Worm (Caenorhabditis elegans) whole organism, young adult: ENCODE results near the gene C24G6.8.

Experiments
- C17E4.6 ChIP-seq: fragments of 200-800 bp; sonication (Bioruptor generic); IDR thresholded peaks from 2 replicates; pipeline ENCODE4 v1.3.6; 2022; ENCODE audit warnings: missing genetic modification reagents, missing genetic modification characterization, missing compliant biosample characterization
- F10E7.11 ChIP-seq: sonication (generic microtip); optimal IDR thresholded peaks from 2 replicates; lab custom pipeline; 2017; ENCODE audit warnings: mild to moderate bottlenecking, missing genetic modification characterization, moderate library complexity, missing compliant biosample characterization
- F22D6.2 ChIP-seq: sonication (generic microtip); optimal IDR thresholded peaks from 2 replicates; lab custom pipeline; 2016; ENCODE audit warnings: mild to moderate bottlenecking, missing genetic modification characterization, missing compliant biosample characterization
- F33H1.4 ChIP-seq: fragments of 200-800 bp; sonication (Bioruptor generic); IDR thresholded peaks from 2 replicates; pipeline ENCODE4 v1.3.6; 2022; ENCODE audit warnings: missing genetic modification reagents, missing genetic modification characterization, missing compliant biosample characterization
- F49E8.2 ChIP-seq: sonication (generic microtip); optimal IDR thresholded peaks from 3 replicates; lab custom pipeline; 2017; ENCODE audit warnings: missing genetic modification characterization, mild to moderate bottlenecking, missing compliant biosample characterization, antibody characterized with exemption, moderate library complexity; ENCODE audit not compliant: insufficient read depth
- F52B5.7 ChIP-seq: sonication (generic microtip); optimal IDR thresholded peaks from 2 replicates; lab custom pipeline; 2016; ENCODE audit warnings: mild to moderate bottlenecking, missing genetic modification characterization, missing compliant biosample characterization
- F57A8.1 ChIP-seq: fragments of 200-800 bp; sonication (Bioruptor generic); optimal IDR thresholded peaks from 2 replicates; lab custom pipeline; 2018; ENCODE audit warnings: mild to moderate bottlenecking, missing genetic modification characterization, moderate library complexity, missing compliant biosample characterization
- akir-1 ChIP-seq: fragments of 200-800 bp; sonication (Bioruptor generic); optimal IDR thresholded peaks from 2 replicates; lab custom pipeline; 2018; ENCODE audit warnings: mild to moderate bottlenecking, missing genetic modification characterization, moderate library complexity, missing compliant biosample characterization
- athp-1 ChIP-seq: sonication (generic microtip); optimal IDR thresholded peaks from 2 replicates; lab custom pipeline; 2017; ENCODE audit warnings: mild to moderate bottlenecking, missing genetic modification characterization, missing compliant biosample characterization
- bed-1 ChIP-seq: fragments of 200-800 bp; sonication (Bioruptor generic); IDR thresholded peaks from 2 replicates; pipeline ENCODE4 v1.3.6; 2022; ENCODE audit warnings: missing genetic modification reagents, missing genetic modification characterization, missing compliant biosample characterization
- bed-2 ChIP-seq: fragments of 200-800 bp; sonication (Bioruptor generic); IDR thresholded peaks from 2 replicates; pipeline ENCODE4 v1.3.6; 2022; ENCODE audit warnings: missing genetic modification reagents, missing genetic modification characterization, missing compliant biosample characterization
- ceh-40 ChIP-seq: fragments of 200-800 bp; sonication (Bioruptor generic); IDR thresholded peaks from 2 replicates; pipeline ENCODE4 v1.3.6; 2022; ENCODE audit warnings: missing genetic modification characterization, missing compliant biosample characterization
- ceh-91 ChIP-seq: fragments of 200-800 bp; sonication (Bioruptor generic); IDR thresholded peaks from 2 replicates; pipeline ENCODE4 v1.3.6; 2022; ENCODE audit warnings: missing genetic modification reagents, missing genetic modification characterization, missing compliant biosample characterization
- efl-1 ChIP-seq: fragments of 150-350 bp; optimal IDR thresholded peaks from 2 replicates; lab custom pipeline; 2014; ENCODE audit warnings: missing biosample characterization, missing genetic modification reagents, missing genetic modification characterization
- ekl-4 ChIP-seq: fragments of 200-800 bp; sonication (Bioruptor generic); IDR thresholded peaks from 2 replicates; pipeline ENCODE4 v1.3.6; 2022; ENCODE audit warnings: missing genetic modification reagents, missing genetic modification characterization, missing compliant biosample characterization
- ets-4 ChIP-seq: fragments of 200-800 bp; sonication (Bioruptor generic); optimal IDR thresholded peaks from 2 replicates; lab custom pipeline; 2018; ENCODE audit warnings: mild to moderate bottlenecking, missing genetic modification characterization, missing compliant biosample characterization
- hmg-20 ChIP-seq: fragments of 200-800 bp; sonication (Bioruptor generic); IDR thresholded peaks from 2 replicates; pipeline ENCODE4 v1.3.6; 2022; ENCODE audit warnings: missing genetic modification reagents, missing genetic modification characterization, missing compliant biosample characterization
- hrde-1 ChIP-seq: sonication (generic microtip); optimal IDR thresholded peaks from 2 replicates; lab custom pipeline; 2016; ENCODE audit warnings: missing genetic modification characterization, mild to moderate bottlenecking, missing compliant biosample characterization, moderate library complexity, missing genotype, missing genetic modification reagents, borderline replicate concordance
- lag-1 ChIP-seq: fragments of 200-800 bp; sonication (Bioruptor generic); IDR thresholded peaks from 2 replicates; pipeline ENCODE4 v1.3.6; 2022; ENCODE audit warnings: missing genetic modification reagents, missing genetic modification characterization, missing compliant biosample characterization
- lin-26 ChIP-seq: fragments of 200-800 bp; sonication (Bioruptor generic); IDR thresholded peaks from 2 replicates; pipeline ENCODE4 v1.3.6; 2022; ENCODE audit warnings: missing genetic modification reagents, missing genetic modification characterization, missing compliant biosample characterization
- lin-54 ChIP-seq: fragments of 200-800 bp; sonication (Bioruptor generic); optimal IDR thresholded peaks from 2 replicates; lab custom pipeline; 2018; ENCODE audit warnings: mild to moderate bottlenecking, missing genetic modification characterization, missing compliant biosample characterization
- lsl-1 ChIP-seq: fragments of 200-800 bp; sonication (Bioruptor generic); optimal IDR thresholded peaks from 2 replicates; lab custom pipeline; 2018; ENCODE audit warnings: mild to moderate bottlenecking, missing genetic modification characterization, moderate library complexity, missing compliant biosample characterization
- madf-6 ChIP-seq: fragments of 200-800 bp; sonication (Bioruptor generic); IDR thresholded peaks from 2 replicates; pipeline ENCODE4 v1.3.6; 2022; ENCODE audit warnings: missing genetic modification reagents, missing genetic modification characterization, missing compliant biosample characterization
- madf-8 ChIP-seq: fragments of 200-800 bp; sonication (Bioruptor generic); conservative IDR thresholded peaks from 2 replicates; pipeline ENCODE4 v1.3.6; 2022; ENCODE audit warnings: missing genetic modification reagents, missing genetic modification characterization, missing compliant biosample characterization
- mel-28 ChIP-seq: sonication (generic microtip); optimal IDR thresholded peaks from 2 replicates; lab custom pipeline; 2016; ENCODE audit warnings: borderline replicate concordance, mild to moderate bottlenecking, missing genetic modification characterization, missing compliant biosample characterization
- nfya-2 ChIP-seq: fragments of 200-800 bp; sonication (Bioruptor generic); IDR thresholded peaks from 2 replicates; pipeline ENCODE4 v1.3.6; 2022; ENCODE audit warnings: missing genetic modification reagents, missing genetic modification characterization, missing compliant biosample characterization
- nhr-27 ChIP-seq: fragments of 200-800 bp; sonication (Bioruptor generic); optimal IDR thresholded peaks from 2 replicates; lab custom pipeline; 2018; ENCODE audit warnings: mild to moderate bottlenecking, missing genetic modification characterization, moderate library complexity, missing compliant biosample characterization
- nhr-80 ChIP-seq: sonication (generic microtip); optimal IDR thresholded peaks from 2 replicates; lab custom pipeline; 2016; ENCODE audit warnings: missing genetic modification characterization, missing compliant biosample characterization
- pbrm-1 ChIP-seq: fragments of 200-800 bp; sonication (Bioruptor generic); IDR thresholded peaks from 2 replicates; pipeline ENCODE4 v1.3.6; 2022; ENCODE audit warnings: missing genetic modification reagents, missing genetic modification characterization, missing compliant biosample characterization
- pha-4 ChIP-seq: fragments of 150-350 bp; sonication (generic microtip); optimal IDR thresholded peaks from 2 replicates; lab custom pipeline; 2014; ENCODE audit warnings: missing biosample characterization, missing genetic modification reagents, missing genetic modification characterization
- snpc-3.4 ChIP-seq: sonication (generic microtip); optimal IDR thresholded peaks from 2 replicates; lab custom pipeline; 2017; ENCODE audit warnings: missing genetic modification characterization, mild to moderate bottlenecking, missing compliant biosample characterization, antibody characterized with exemption, moderate library complexity, missing genotype, missing genetic modification reagents
- unc-130 ChIP-seq: sonication (generic microtip); optimal IDR thresholded peaks from 2 replicates; lab custom pipeline; 2016; ENCODE audit warnings: missing genetic modification reagents, missing genetic modification characterization, missing compliant biosample characterization
- xnd-1 ChIP-seq: sonication (generic microtip); optimal IDR thresholded peaks from 2 replicates; lab custom pipeline; 2016; ENCODE audit warnings: missing genotype, missing genetic modification reagents, missing genetic modification characterization, missing compliant biosample characterization
- zim-3 ChIP-seq: sonication (generic microtip); optimal IDR thresholded peaks from 2 replicates; lab custom pipeline; 2017; ENCODE audit warnings: mild to moderate bottlenecking, missing genetic modification characterization, moderate library complexity, missing compliant biosample characterization
- ztf-26 ChIP-seq: sonication (generic microtip); optimal IDR thresholded peaks from 2 replicates; lab custom pipeline; 2017; ENCODE audit warnings: missing genetic modification characterization, missing compliant biosample characterization

C24G6.8 gene

DNA sequence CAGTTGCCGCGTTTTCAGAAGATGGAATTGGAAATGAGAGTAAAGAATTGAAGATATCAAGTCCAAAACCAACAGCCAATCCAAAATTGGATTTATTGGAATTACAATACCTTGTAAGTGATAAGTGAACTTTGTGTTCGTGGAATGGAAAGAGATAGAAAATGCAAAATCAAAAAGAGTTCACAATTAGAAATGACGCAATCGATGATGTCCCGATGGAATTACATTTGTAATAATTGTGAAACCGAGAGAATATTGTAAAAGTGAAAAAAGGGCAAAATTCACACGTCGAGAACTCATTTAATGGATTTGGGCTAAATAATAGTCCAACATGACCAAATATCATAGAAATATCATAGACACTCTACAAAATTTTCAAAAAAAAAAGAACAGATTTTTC lies 10.5 kb downstream of the C24G6.8 start:
- TF ChIP-seq F22D6.2 (no peak), F49E8.2 (tag; lab: Kevin White, UChicago) (no peak), zim-3 (no peak), hmg-20 (no peak)

ce11 chrV:5523260-5523659 lies 12.4 kb downstream of the C24G6.8 start:
- TF ChIP-seq nhr-27 (tag; lab: Kevin White, UChicago): no peak
- TF ChIP-seq pha-4 (tag; lab: Kevin White, UChicago): no peak
- no peak for TF ChIP-seq bed-1
- TF ChIP-seq lin-54 (GFP tag; lab: Kevin White, UChicago): no peak
- no peak for TF ChIP-seq bed-2 (GFP tag; lab: Robert Waterston, UW)
- TF ChIP-seq ztf-26 (tag; lab: Kevin White, UChicago): no peak
- TF ChIP-seq F57A8.1 (GFP tag; lab: Kevin White, UChicago): no peak
- TF ChIP-seq madf-6: no peak
- TF ChIP-seq akir-1 (GFP tag; lab: Kevin White, UChicago): no peak
- TF ChIP-seq F33H1.4 (GFP tag; lab: Robert Waterston, UW): no peak
- TF ChIP-seq ceh-40 (GFP tag; lab: Robert Waterston, UW): no peak
- TF ChIP-seq lin-26 (GFP tag; lab: Robert Waterston, UW): no peak
- TF ChIP-seq pbrm-1 (GFP tag; lab: Robert Waterston, UW): no peak
- TF ChIP-seq F49E8.2 (tag; lab: Kevin White, UChicago): no peak
- no peak for TF ChIP-seq hrde-1
- no peak for TF ChIP-seq nfya-2 (GFP tag; lab: Robert Waterston, UW)
- no peak for TF ChIP-seq lag-1
- no peak for TF ChIP-seq ekl-4 (GFP tag; lab: Robert Waterston, UW)
- no peak for TF ChIP-seq mel-28

DNA sequence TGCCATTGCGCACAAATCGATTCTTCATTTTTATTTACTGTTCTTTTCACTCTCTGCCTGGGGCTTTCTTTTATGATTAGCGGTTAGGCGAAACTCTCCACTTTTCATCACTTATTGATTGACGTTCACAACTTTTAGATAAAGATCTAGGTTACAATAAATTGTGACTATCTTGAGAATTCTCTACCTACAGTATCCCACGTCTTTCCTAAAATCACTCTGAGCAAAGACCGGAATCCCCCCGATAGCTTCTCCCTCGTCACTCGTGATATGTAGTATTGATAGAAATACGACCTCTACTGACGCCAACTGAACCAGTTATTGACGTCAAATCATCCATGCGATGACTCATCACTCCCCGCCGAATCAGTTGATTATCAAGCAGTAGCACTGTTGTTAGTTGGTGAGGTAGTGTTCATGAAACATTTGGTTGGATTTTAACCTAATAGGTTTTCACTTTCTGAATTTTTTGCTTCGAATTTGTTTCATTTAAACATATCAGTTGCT lies 13.9 kb downstream of the C24G6.8 start, which contains the start of gene hir-1:
Gene hir-1 (plus strand): TSS at position 405 of the 507 bp plus-strand sequence.
- TF ChIP-seq ets-4 (GFP tag; lab: Kevin White, UChicago): no peak

DNA sequence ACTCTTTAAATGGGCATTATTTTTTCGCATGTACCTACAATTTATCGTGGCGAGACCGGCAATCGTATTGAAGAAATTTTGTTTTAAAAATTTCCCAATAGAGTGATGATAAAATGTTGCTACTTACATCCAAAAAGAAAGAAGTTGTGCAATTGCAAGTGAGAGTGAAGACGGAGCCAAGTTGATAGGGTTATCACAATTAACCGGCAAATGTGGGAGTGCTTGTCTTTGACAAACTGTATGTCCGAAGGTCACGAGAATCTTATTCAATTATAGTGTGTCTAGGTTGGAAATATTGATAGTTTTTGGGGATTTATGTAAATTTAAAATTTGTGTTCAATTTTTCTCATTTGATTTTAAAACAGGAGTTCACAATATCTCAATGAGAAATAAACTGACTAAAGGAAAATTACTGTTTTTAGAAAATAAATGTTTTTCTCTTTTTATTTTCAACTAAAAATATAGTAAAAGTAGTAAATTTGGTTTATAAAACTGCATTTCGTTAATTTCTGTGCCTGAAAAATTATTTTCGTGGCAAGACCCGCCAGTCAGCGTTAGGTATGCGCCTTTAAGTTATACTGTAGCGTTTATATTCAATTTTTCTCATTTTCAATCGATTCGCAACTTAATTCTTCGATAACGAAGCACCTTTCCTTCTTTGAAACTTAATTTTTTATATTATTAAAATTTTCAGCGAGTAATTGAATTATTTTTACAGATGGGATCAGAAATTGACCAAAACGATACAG lies 21.9 kb downstream of the C24G6.8 start, which contains the start of the genes hpo-15 and mms-19:
Gene hpo-15 (minus strand): TSS at position 201 of the 749 bp plus-strand sequence.
Gene mms-19 (plus strand): TSS at position 719 of the 749 bp plus-strand sequence.
- 0 out of 2 replicates have a peak, but pooled peaks have one; percentile 33 for TF ChIP-seq ceh-91 (GFP tag; lab: Robert Waterston, UW)
- TF ChIP-seq efl-1 (GFP tag; lab: Kevin White, UChicago): no peak
- TF ChIP-seq madf-6: peak; percentile 85
- no peak for TF ChIP-seq unc-130 (GFP tag; lab: Kevin White, UChicago)
- TF ChIP-seq xnd-1 (tag; lab: Kevin White, UChicago): peak; percentile 80
- TF ChIP-seq C17E4.6 (GFP tag; lab: Robert Waterston, UW): no peak
- peak; percentile 52 for TF ChIP-seq madf-8 (GFP tag; lab: Robert Waterston, UW)
- no peak for TF ChIP-seq ceh-40 (GFP tag; lab: Robert Waterston, UW)
- TF ChIP-seq F10E7.11 (tag; lab: Kevin White, UChicago): no peak
- no peak for TF ChIP-seq F52B5.7
- no peak for TF ChIP-seq nhr-27 (tag; lab: Kevin White, UChicago)
- TF ChIP-seq nhr-80 (tag; lab: Kevin White, UChicago): peak; percentile 57
- no peak for TF ChIP-seq snpc-3.4
- peak; percentile 75 for TF ChIP-seq lsl-1 (GFP tag; lab: Kevin White, UChicago)
- peak; percentile 85 for TF ChIP-seq F33H1.4 (GFP tag; lab: Robert Waterston, UW)
- TF ChIP-seq athp-1 (tag; lab: Kevin White, UChicago): no peak
- TF ChIP-seq, all 124 proteins: peak for 7
